Fruit fly (Drosophila melanogaster) whole organism, embryonic: ENCODE data around the gene CG14277.

Experiments
- Ada2b ChIP-seq: fragments of 200-800 bp; sonication (Bioruptor generic); IDR thresholded peaks from 2 replicates; pipeline ENCODE4 v1.3.6; 2022; ENCODE audit warnings: missing biosample characterization, missing genetic modification characterization
- CG10431 ChIP-seq: fragments of 200-800 bp; sonication (Bioruptor generic); optimal IDR thresholded peaks from 3 replicates; lab custom pipeline; 2018; ENCODE audit warnings: missing biosample characterization, mild to moderate bottlenecking, missing genetic modification characterization
- CG11723 ChIP-seq: fragments of 200-800 bp; sonication (Bioruptor generic); optimal IDR thresholded peaks from 2 replicates; lab custom pipeline; 2017; ENCODE audit warnings: missing biosample characterization, mild to moderate bottlenecking, missing genetic modification characterization
- CG14050 ChIP-seq: fragments of 200-800 bp; sonication (Bioruptor generic); IDR thresholded peaks from 3 replicates; pipeline ENCODE4 v1.3.6; 2022; ENCODE audit warnings: missing biosample characterization, missing genetic modification characterization
- CG14441 ChIP-seq: fragments of 200-800 bp; sonication (Bioruptor generic); IDR thresholded peaks from 2 replicates; pipeline ENCODE4 v1.3.6; 2022; ENCODE audit warnings: missing biosample characterization, missing genetic modification characterization
- CG17359 ChIP-seq: fragments of 200-800 bp; sonication (Bioruptor generic); optimal IDR thresholded peaks from 3 replicates; lab custom pipeline; 2018; ENCODE audit warnings: missing biosample characterization, mild to moderate bottlenecking, missing genetic modification characterization, moderate library complexity
- CG1792 ChIP-seq: fragments of 200-800 bp; sonication (Bioruptor generic); optimal IDR thresholded peaks from 2 replicates; lab custom pipeline; 2016; ENCODE audit warnings: missing biosample characterization, missing genetic modification characterization
- CG18011 ChIP-seq: fragments of 200-800 bp; sonication (Bioruptor generic); optimal IDR thresholded peaks from 2 replicates; lab custom pipeline; 2017; ENCODE audit warnings: missing biosample characterization, missing genetic modification characterization, mild to moderate bottlenecking, moderate library complexity, missing genotype
- CG33557 ChIP-seq: fragments of 200-800 bp; sonication (Bioruptor generic); optimal IDR thresholded peaks from 2 replicates; lab custom pipeline; 2019; ENCODE audit warnings: missing biosample characterization, mild to moderate bottlenecking, missing genetic modification characterization, moderate library complexity
- CG3407 ChIP-seq: fragments of 200-800 bp; sonication (Bioruptor generic); optimal IDR thresholded peaks from 2 replicates; lab custom pipeline; 2018; ENCODE audit warnings: missing biosample characterization, mild to moderate bottlenecking, missing genetic modification characterization
- CG42726 ChIP-seq: fragments of 200-800 bp; sonication (Bioruptor generic); IDR thresholded peaks from 2 replicates; pipeline ENCODE4 v1.3.6; 2022; ENCODE audit warnings: missing biosample characterization, missing genetic modification characterization; ENCODE audit not compliant: partially characterized antibody
- CG4282 ChIP-seq: fragments of 200-800 bp; sonication (Bioruptor generic); optimal IDR thresholded peaks from 2 replicates; lab custom pipeline; 2016; ENCODE audit warnings: missing biosample characterization, missing genetic modification characterization
- CG5180 ChIP-seq: fragments of 200-800 bp; sonication (Bioruptor generic); optimal IDR thresholded peaks from 3 replicates; lab custom pipeline; 2017; ENCODE audit warnings: missing biosample characterization, missing genetic modification characterization, mild to moderate bottlenecking, moderate library complexity, missing genetic modification reagents
- CG5245 ChIP-seq: fragments of 200-800 bp; sonication (Bioruptor generic); optimal IDR thresholded peaks from 3 replicates; lab custom pipeline; 2016; ENCODE audit warnings: missing biosample characterization, missing genetic modification characterization
- CG6791 ChIP-seq: fragments of 200-800 bp; sonication (Bioruptor generic); IDR thresholded peaks from 3 replicates; pipeline ENCODE4 v1.3.6; 2022; ENCODE audit warnings: missing biosample characterization, missing genetic modification characterization; ENCODE audit not compliant: partially characterized antibody
- CG8281 ChIP-seq: fragments of 200-800 bp; sonication (Bioruptor generic); optimal IDR thresholded peaks from 2 replicates; lab custom pipeline; 2018; ENCODE audit warnings: missing biosample characterization, mild to moderate bottlenecking, missing genetic modification characterization, moderate library complexity
- CG8359 ChIP-seq: fragments of 200-800 bp; sonication (Bioruptor generic); optimal IDR thresholded peaks from 2 replicates; lab custom pipeline; 2017; ENCODE audit warnings: missing biosample characterization, mild to moderate bottlenecking, missing genetic modification characterization, borderline replicate concordance
- CG8478 ChIP-seq: fragments of >200 bp; optimal IDR thresholded peaks from 2 replicates; lab custom pipeline; 2018
- Camta ChIP-seq: fragments of 200-800 bp; sonication (Bioruptor generic); optimal IDR thresholded peaks from 2 replicates; lab custom pipeline; 2016; ENCODE audit warnings: missing biosample characterization, missing genetic modification characterization
- D ChIP-seq, 2 experiments: fragments of 200-800 bp in 1 of 2; fragments of >200 bp in 1 of 2; sonication (Bioruptor generic) in 1 of 2; optimal IDR thresholded peaks; 2 replicates in 1 of 2; 3 replicates in 1 of 2; lab custom pipeline; 2017; ENCODE audit warnings: mild to moderate bottlenecking in 1 of 2, missing biosample characterization in 1 of 2, missing genetic modification characterization in 1 of 2, missing genetic modification reagents in 1 of 2
- Doc3 ChIP-seq: fragments of 200-800 bp; sonication (Bioruptor generic); IDR thresholded peaks from 3 replicates; pipeline ENCODE4 v1.3.6; 2022; ENCODE audit warnings: missing biosample characterization, missing genetic modification characterization; ENCODE audit not compliant: partially characterized antibody
- Ets97D ChIP-seq: fragments of 200-800 bp; sonication (Bioruptor generic); optimal IDR thresholded peaks from 3 replicates; lab custom pipeline; 2016; ENCODE audit warnings: missing biosample characterization, missing genetic modification characterization
- HLH3B ChIP-seq: fragments of 200-800 bp; sonication (Bioruptor generic); IDR thresholded peaks from 2 replicates; pipeline ENCODE4 v1.3.6; 2022; ENCODE audit warnings: missing biosample characterization, missing genetic modification characterization
- HmgD ChIP-seq: fragments of 200-800 bp; sonication (Bioruptor generic); optimal IDR thresholded peaks from 3 replicates; lab custom pipeline; 2016; ENCODE audit warnings: missing biosample characterization, missing genetic modification characterization
- Hr3 ChIP-seq: fragments of 200-800 bp; sonication (Bioruptor generic); optimal IDR thresholded peaks from 3 replicates; lab custom pipeline; 2016; ENCODE audit warnings: missing biosample characterization, missing genetic modification characterization
- Lim3 ChIP-seq: fragments of 200-800 bp; sonication (Bioruptor generic); IDR thresholded peaks from 2 replicates; pipeline ENCODE4 v1.3.6; 2022; ENCODE audit warnings: missing biosample characterization, missing genetic modification characterization
- MBD-R2 ChIP-seq: fragments of 200-800 bp; sonication (Bioruptor generic); IDR thresholded peaks from 2 replicates; pipeline ENCODE4 v1.3.6; 2022; ENCODE audit warnings: missing biosample characterization, missing genetic modification characterization
- Med ChIP-seq: fragments of 200-800 bp; sonication (Bioruptor generic); peaks from one replicate; lab custom pipeline; 2016; ENCODE audit warnings: missing biosample characterization, missing genetic modification characterization, mild to moderate bottlenecking, inconsistent platforms, moderate library complexity
- PHDP ChIP-seq: fragments of 200-800 bp; sonication (Bioruptor generic); optimal IDR thresholded peaks from 3 replicates; lab custom pipeline; 2018; ENCODE audit warnings: missing biosample characterization, mild to moderate bottlenecking, missing genetic modification characterization, moderate library complexity
- Pdp1 ChIP-seq, 2 experiments: fragments of 200-800 bp; sonication (Bioruptor generic); optimal IDR thresholded peaks; 3 replicates each; lab custom pipeline; 2016; ENCODE audit warnings: missing biosample characterization in 2 of 2, missing genetic modification characterization in 2 of 2, mild to moderate bottlenecking in 1 of 2, moderate library complexity in 1 of 2
- Ptx1 ChIP-seq: fragments of 200-800 bp; sonication (Bioruptor generic); IDR thresholded peaks from 2 replicates; pipeline ENCODE4 v1.3.6; 2022; ENCODE audit warnings: missing biosample characterization, missing genetic modification characterization
- Sry-β ChIP-seq: fragments of 200-800 bp; sonication (Bioruptor generic); optimal IDR thresholded peaks from 2 replicates; lab custom pipeline; 2018; ENCODE audit warnings: missing biosample characterization, mild to moderate bottlenecking, missing genetic modification characterization, moderate library complexity
- Ssrp ChIP-seq: fragments of 200-800 bp; sonication (Bioruptor generic); optimal IDR thresholded peaks from 2 replicates; lab custom pipeline; 2018; ENCODE audit warnings: missing biosample characterization, mild to moderate bottlenecking, missing genetic modification characterization, moderate library complexity
- ase ChIP-seq: fragments of 200-800 bp; sonication (Bioruptor generic); IDR thresholded peaks from 3 replicates; pipeline ENCODE4 v1.3.6; 2022; ENCODE audit warnings: missing biosample characterization, missing genetic modification characterization
- bcd ChIP-seq: fragments of 200-800 bp; sonication (Bioruptor generic); optimal IDR thresholded peaks from 2 replicates; lab custom pipeline; 2017; ENCODE audit warnings: missing biosample characterization, mild to moderate bottlenecking, missing genetic modification characterization
- chm ChIP-seq: fragments of 200-800 bp; sonication (Bioruptor generic); IDR thresholded peaks from 2 replicates; pipeline ENCODE4 v1.3.6; 2022; ENCODE audit warnings: missing biosample characterization, missing genetic modification characterization
- dmrt11E ChIP-seq: fragments of 200-800 bp; sonication (Bioruptor generic); optimal IDR thresholded peaks from 3 replicates; lab custom pipeline; 2018; ENCODE audit warnings: missing biosample characterization, mild to moderate bottlenecking, missing genetic modification characterization, moderate library complexity
- exex ChIP-seq: fragments of 200-800 bp; sonication (Bioruptor generic); optimal IDR thresholded peaks from 4 replicates; lab custom pipeline; 2018; ENCODE audit warnings: missing biosample characterization, mild to moderate bottlenecking, missing genetic modification characterization, moderate library complexity
- fd64A ChIP-seq: fragments of 200-800 bp; sonication (Bioruptor generic); optimal IDR thresholded peaks from 3 replicates; lab custom pipeline; 2018; ENCODE audit warnings: missing biosample characterization, mild to moderate bottlenecking, missing genetic modification characterization
- gro ChIP-seq: fragments of 200-800 bp; sonication (Bioruptor generic); optimal IDR thresholded peaks from 2 replicates; lab custom pipeline; 2016; ENCODE audit warnings: missing biosample characterization, missing genetic modification characterization
- ham ChIP-seq: fragments of 200-800 bp; sonication (Bioruptor generic); IDR thresholded peaks from 2 replicates; pipeline ENCODE4 v1.3.6; 2022; ENCODE audit warnings: missing biosample characterization, missing genetic modification characterization
- jing ChIP-seq: fragments of 200-800 bp; sonication (Bioruptor generic); optimal IDR thresholded peaks from 2 replicates; lab custom pipeline; 2018; ENCODE audit warnings: missing biosample characterization, mild to moderate bottlenecking, missing genetic modification characterization
- nmo ChIP-seq: fragments of 200-800 bp; sonication (Bioruptor generic); optimal IDR thresholded peaks from 2 replicates; lab custom pipeline; 2018; ENCODE audit warnings: missing biosample characterization, mild to moderate bottlenecking, missing genetic modification characterization, moderate library complexity
- odd ChIP-seq: fragments of 200-800 bp; sonication (Bioruptor generic); optimal IDR thresholded peaks from 2 replicates; lab custom pipeline; 2017; ENCODE audit warnings: missing biosample characterization, mild to moderate bottlenecking, missing genetic modification characterization
- ro ChIP-seq: fragments of 200-800 bp; sonication (Bioruptor generic); IDR thresholded peaks from 2 replicates; pipeline ENCODE4 v1.3.6; 2022; ENCODE audit warnings: missing biosample characterization, missing genetic modification characterization
- seq ChIP-seq: fragments of 200-800 bp; sonication (Bioruptor generic); IDR thresholded peaks from 2 replicates; pipeline ENCODE4 v1.3.6; 2022; ENCODE audit warnings: missing biosample characterization, missing genetic modification characterization
- slou ChIP-seq: fragments of 200-800 bp; sonication (Bioruptor generic); optimal IDR thresholded peaks from 3 replicates; lab custom pipeline; 2016; ENCODE audit warnings: missing biosample characterization, missing genetic modification characterization
- so ChIP-seq: fragments of 200-800 bp; sonication (Bioruptor generic); IDR thresholded peaks from 3 replicates; pipeline ENCODE4 v1.3.6; 2022; ENCODE audit warnings: missing biosample characterization, missing genetic modification characterization
- stc ChIP-seq: fragments of 200-800 bp; sonication (Bioruptor generic); IDR thresholded peaks from 2 replicates; pipeline ENCODE4 v1.3.6; 2022; ENCODE audit warnings: missing biosample characterization, missing genetic modification characterization
- tin ChIP-seq: fragments of 200-800 bp; sonication (Bioruptor generic); optimal IDR thresholded peaks from 3 replicates; lab custom pipeline; 2016; ENCODE audit warnings: missing biosample characterization, missing genetic modification characterization
- unpg ChIP-seq: fragments of 200-800 bp; sonication (Bioruptor generic); optimal IDR thresholded peaks from 3 replicates; lab custom pipeline; 2018; ENCODE audit warnings: missing biosample characterization, mild to moderate bottlenecking, missing genetic modification characterization, moderate library complexity

CG14277 gene

dm6 chr2L:8198757-8199156, 43.5 kb upstream of the CG14277 start, which contains the start of gene PGAP5 (continued):
- no peak for TF ChIP-seq CG33557 (GFP tag; lab: Kevin White, UChicago)
- no peak for TF ChIP-seq tin (GFP tag; lab: Kevin White, UChicago)
- no peak for TF ChIP-seq CG8478 (lab: Kevin White, UChicago)
- no peak for TF ChIP-seq ase (GFP tag; lab: Robert Waterston, UW)
- no peak for TF ChIP-seq so (GFP tag; lab: Robert Waterston, UW)
- TF ChIP-seq gro (GFP tag; lab: Kevin White, UChicago) = peak; percentile 49
- no peak for TF ChIP-seq seq
- no peak for TF ChIP-seq CG4282
- TF ChIP-seq CG8281 (tag; lab: Kevin White, UChicago) = no peak
- no peak for TF ChIP-seq CG14050 (GFP tag; lab: Robert Waterston, UW)
- no peak for TF ChIP-seq jing
- peak; percentile 94 for TF ChIP-seq CG6791 (GFP tag; lab: Robert Waterston, UW)
- TF ChIP-seq CG11723 (GFP tag; lab: Kevin White, UChicago) = no peak
- no peak for TF ChIP-seq Ssrp (tag; lab: Kevin White, UChicago)
- TF ChIP-seq fd64A = no peak
- TF ChIP-seq Lim3 (GFP tag; lab: Robert Waterston, UW) = no peak
- TF ChIP-seq stc (GFP tag; lab: Robert Waterston, UW) = no peak
- peak; percentile 92 for TF ChIP-seq CG42726
- TF ChIP-seq CG1792 (GFP tag; lab: Kevin White, UChicago) = no peak
- no peak for TF ChIP-seq Ptx1 (GFP tag; lab: Robert Waterston, UW)
- peak; percentile 86 for TF ChIP-seq Med (GFP tag; lab: Kevin White, UChicago)
- TF ChIP-seq CG10431 (GFP tag; lab: Kevin White, UChicago) = no peak
- TF ChIP-seq Sry-β (GFP tag; lab: Kevin White, UChicago) = no peak
- no peak for TF ChIP-seq CG5245 (GFP tag; lab: Kevin White, UChicago)
- no peak for TF ChIP-seq chm (GFP tag; lab: Robert Waterston, UW)
- TF ChIP-seq Pdp1 (GFP tag; optimal IDR thresholded peaks at IDR 0.05; lab: Kevin White, UChicago) = peak in 1 of 2 experiments; percentile 54
- no peak for TF ChIP-seq ro (GFP tag; lab: Robert Waterston, UW)
- peak; percentile 93 for TF ChIP-seq MBD-R2 (GFP tag; lab: Robert Waterston, UW)
- TF ChIP-seq Ada2b (GFP tag; lab: Robert Waterston, UW) = no peak
- TF ChIP-seq HLH3B (GFP tag; lab: Robert Waterston, UW) = no peak
- TF ChIP-seq CG5180 (GFP tag; lab: Kevin White, UChicago) = no peak
- TF ChIP-seq bcd (GFP tag; lab: Kevin White, UChicago) = no peak
- peak; percentile 60 for TF ChIP-seq Ets97D (GFP tag; lab: Kevin White, UChicago)
- peak; percentile 96 for TF ChIP-seq Doc3 (GFP tag; lab: Robert Waterston, UW)
- no peak for TF ChIP-seq exex
- peak; percentile 10 for TF ChIP-seq CG18011 (GFP tag; lab: Kevin White, UChicago)
- TF ChIP-seq slou (GFP tag; lab: Kevin White, UChicago) = no peak
- TF ChIP-seq HmgD (GFP tag; lab: Kevin White, UChicago) = no peak
- no peak for TF ChIP-seq PHDP (tag; lab: Kevin White, UChicago)
- TF ChIP-seq Hr3 = no peak
- no peak for TF ChIP-seq CG14441 (GFP tag; lab: Robert Waterston, UW)
- TF ChIP-seq CG17359 (tag; lab: Kevin White, UChicago) = no peak
- no peak for TF ChIP-seq unpg
- peak; percentile 28 for TF ChIP-seq nmo (GFP tag; lab: Kevin White, UChicago)
- no peak for TF ChIP-seq ham (GFP tag; lab: Robert Waterston, UW)
- no peak for TF ChIP-seq D (optimal IDR thresholded peaks at IDR 0.05; lab: Kevin White, UChicago)
- no peak for TF ChIP-seq D (GFP tag; optimal IDR thresholded peaks at IDR 0.05; lab: Kevin White, UChicago)
- no peak for TF ChIP-seq Camta (GFP tag; lab: Kevin White, UChicago)
- no peak for TF ChIP-seq CG3407 (GFP tag; lab: Kevin White, UChicago)
- TF ChIP-seq odd = no peak
- no peak for TF ChIP-seq dmrt11E (tag; lab: Kevin White, UChicago)
- no peak for TF ChIP-seq CG8359
